Worm (Caenorhabditis elegans): ENCODE measurements around the gene clec-144.

- TF ChIP-seq nhr-237 (tag; optimal IDR thresholded peaks at IDR 0.05), result no peak
- TF ChIP-seq unc-62 (GFP tag; optimal IDR thresholded peaks at IDR 0.05 in 1 of 2), result no peak
- TF ChIP-seq unc-62 (tag; optimal IDR thresholded peaks at IDR 0.05), result no peak
- no peak for TF ChIP-seq F44E2.7 (GFP tag; IDR thresholded peaks at IDR 0.05)
- no peak for TF ChIP-seq unc-39 (tag; optimal IDR thresholded peaks at IDR 0.05)
- no peak for TF ChIP-seq nhr-77 (tag; optimal IDR thresholded peaks at IDR 0.05)
- TF ChIP-seq lin-13 (GFP tag; optimal IDR thresholded peaks at IDR 0.05), result no peak
- no peak for TF ChIP-seq snpc-4 (tag; optimal IDR thresholded peaks at IDR 0.05)
- TF ChIP-seq ztf-7 (tag; optimal IDR thresholded peaks at IDR 0.05), result no peak
- no peak for TF ChIP-seq R02D3.7 (tag; optimal IDR thresholded peaks at IDR 0.05)
- TF ChIP-seq ceh-20 (GFP tag; IDR thresholded peaks at IDR 0.05), result no peak
- no peak for TF ChIP-seq nhr-25 (tag; optimal IDR thresholded peaks at IDR 0.05; ENCODE audit: borderline replicate concordance, insufficient read depth)
- TF ChIP-seq fkh-10 (GFP tag; optimal IDR thresholded peaks at IDR 0.05), result no peak
- TF ChIP-seq aly-2 (tag; optimal IDR thresholded peaks at IDR 0.05), result no peak
- TF ChIP-seq mes-2 (tag; optimal IDR thresholded peaks at IDR 0.05; ENCODE audit: poor library complexity, severe bottlenecking), result no peak
Measured at ce11 chrII:11788025-11788424, 44.4 kb downstream of the clec-144 start.
